Fruit fly (Drosophila melanogaster) whole organism, embryonic: ENCODE measurements around the gene CG43845.

ENCODE experiments used
- Atf-2 ChIP-seq: fragments of 200-800 bp; sonication (Bioruptor generic); optimal IDR thresholded peaks from 2 replicates; lab custom pipeline; 2016; ENCODE audit warnings: missing biosample characterization, missing genetic modification characterization
- Awh ChIP-seq: fragments of 200-800 bp; sonication (Bioruptor generic); IDR thresholded peaks from 2 replicates; pipeline ENCODE4, ENCODE4 v1.3.6; 2022; ENCODE audit warnings: missing biosample characterization, missing genetic modification characterization
- Bteb2 ChIP-seq: fragments of 200-800 bp; sonication (Bioruptor generic); optimal IDR thresholded peaks from 2 replicates; lab custom pipeline; 2016; ENCODE audit warnings: missing biosample characterization, missing genetic modification characterization
- CG10366 ChIP-seq: fragments of 200-800 bp; sonication (Bioruptor generic); IDR thresholded peaks from 2 replicates; pipeline ENCODE4 v1.3.6; 2022; ENCODE audit warnings: missing biosample characterization, missing genetic modification characterization
- CG11398 ChIP-seq: fragments of 200-800 bp; sonication (Bioruptor generic); optimal IDR thresholded peaks from 2 replicates; lab custom pipeline; 2016; ENCODE audit warnings: missing biosample characterization, missing genetic modification characterization
- CG11723 ChIP-seq: fragments of 200-800 bp; sonication (Bioruptor generic); optimal IDR thresholded peaks from 2 replicates; lab custom pipeline; 2017; ENCODE audit warnings: missing biosample characterization, mild to moderate bottlenecking, missing genetic modification characterization
- CG1233 ChIP-seq: fragments of 200-800 bp; sonication (Bioruptor generic); optimal IDR thresholded peaks from 4 replicates; lab custom pipeline; 2018; ENCODE audit warnings: missing biosample characterization, mild to moderate bottlenecking, missing genetic modification characterization
- CG12391 ChIP-seq: fragments of 200-800 bp; sonication (Bioruptor generic); optimal IDR thresholded peaks from 3 replicates; lab custom pipeline; 2018; ENCODE audit warnings: missing biosample characterization, mild to moderate bottlenecking, missing genetic modification characterization, moderate library complexity
- CG12744 ChIP-seq: fragments of 200-800 bp; sonication (Bioruptor generic); optimal IDR thresholded peaks from 2 replicates; lab custom pipeline; 2016; ENCODE audit warnings: missing biosample characterization, missing genetic modification characterization
- CG12769 ChIP-seq: fragments of 200-800 bp; sonication (Bioruptor generic); optimal IDR thresholded peaks from 2 replicates; lab custom pipeline; 2019; ENCODE audit warnings: missing biosample characterization, mild to moderate bottlenecking, missing genetic modification characterization, moderate library complexity
- CG13894 ChIP-seq: fragments of 200-800 bp; sonication (Bioruptor generic); optimal IDR thresholded peaks from 3 replicates; lab custom pipeline; 2018; ENCODE audit warnings: missing biosample characterization, mild to moderate bottlenecking, missing genetic modification characterization, moderate library complexity
- CG14667 ChIP-seq: fragments of 200-800 bp; sonication (Bioruptor generic); IDR thresholded peaks from 2 replicates; pipeline ENCODE4 v1.3.6; 2022; ENCODE audit warnings: missing biosample characterization, missing genetic modification characterization
- CG14710 ChIP-seq: fragments of 200-800 bp; sonication (Bioruptor generic); optimal IDR thresholded peaks from 3 replicates; lab custom pipeline; 2019; ENCODE audit warnings: missing biosample characterization, mild to moderate bottlenecking, missing genetic modification characterization, moderate library complexity
- CG1603 ChIP-seq: fragments of 200-800 bp; sonication (Bioruptor generic); optimal IDR thresholded peaks from 2 replicates; lab custom pipeline; 2019; ENCODE audit warnings: missing biosample characterization, mild to moderate bottlenecking, missing genetic modification characterization, moderate library complexity
- CG2116 ChIP-seq: fragments of 200-800 bp; sonication (Bioruptor generic); optimal IDR thresholded peaks from 3 replicates; lab custom pipeline; 2018; ENCODE audit warnings: missing biosample characterization, mild to moderate bottlenecking, missing genetic modification characterization
- CG2129 ChIP-seq: fragments of 200-800 bp; sonication (Bioruptor generic); IDR thresholded peaks from 2 replicates; pipeline ENCODE4 v1.3.6; 2022; ENCODE audit warnings: missing biosample characterization, missing genetic modification characterization; ENCODE audit not compliant: partially characterized antibody
- CG2889 ChIP-seq: fragments of 200-800 bp; sonication (Bioruptor generic); IDR thresholded peaks from 3 replicates; pipeline ENCODE4 v1.3.6; 2022; ENCODE audit warnings: missing biosample characterization, missing genetic modification characterization
- CG3281 ChIP-seq: fragments of 200-800 bp; sonication (Bioruptor generic); optimal IDR thresholded peaks from 3 replicates; lab custom pipeline; 2017; ENCODE audit warnings: missing biosample characterization, mild to moderate bottlenecking, missing genetic modification characterization
- CG42726 ChIP-seq: fragments of 200-800 bp; sonication (Bioruptor generic); IDR thresholded peaks from 2 replicates; pipeline ENCODE4 v1.3.6; 2022; ENCODE audit warnings: missing biosample characterization, missing genetic modification characterization; ENCODE audit not compliant: partially characterized antibody
- CG6683 ChIP-seq: fragments of 200-800 bp; sonication (Bioruptor generic); optimal IDR thresholded peaks from 2 replicates; lab custom pipeline; 2017; ENCODE audit warnings: missing biosample characterization, mild to moderate bottlenecking, missing genetic modification characterization, missing genetic modification reagents
- CG6765 ChIP-seq: fragments of 200-800 bp; sonication (Bioruptor generic); optimal IDR thresholded peaks from 3 replicates; lab custom pipeline; 2017; ENCODE audit warnings: missing biosample characterization, mild to moderate bottlenecking, missing genetic modification characterization
- CG7786 ChIP-seq: fragments of 200-800 bp; sonication (Bioruptor generic); optimal IDR thresholded peaks from 2 replicates; lab custom pipeline; 2016; ENCODE audit warnings: missing biosample characterization, missing genetic modification characterization
- CoRest ChIP-seq: fragments of 200-800 bp; sonication (Bioruptor generic); optimal IDR thresholded peaks from 3 replicates; lab custom pipeline; 2018; ENCODE audit warnings: missing biosample characterization, mild to moderate bottlenecking, missing genetic modification characterization, moderate library complexity
- Dll ChIP-seq: fragments of 200-800 bp; sonication (Bioruptor generic); IDR thresholded peaks from 4 replicates; pipeline ENCODE4 v1.3.6; 2022; ENCODE audit warnings: missing biosample characterization, missing genetic modification characterization; ENCODE audit not compliant: partially characterized antibody
- Fer3 ChIP-seq: fragments of 200-800 bp; sonication (Bioruptor generic); optimal IDR thresholded peaks from 2 replicates; lab custom pipeline; 2018; ENCODE audit warnings: missing biosample characterization, mild to moderate bottlenecking, missing genetic modification characterization, moderate library complexity
- HLH3B ChIP-seq: fragments of 200-800 bp; sonication (Bioruptor generic); IDR thresholded peaks from 2 replicates; pipeline ENCODE4 v1.3.6; 2022; ENCODE audit warnings: missing biosample characterization, missing genetic modification characterization
- HLH4C ChIP-seq: fragments of 200-800 bp; sonication (Bioruptor generic); IDR thresholded peaks from 3 replicates; pipeline ENCODE4 v1.3.6; 2022; ENCODE audit warnings: missing biosample characterization, missing genetic modification characterization; ENCODE audit not compliant: partially characterized antibody
- HLH54F ChIP-seq: fragments of 200-800 bp; sonication (Bioruptor generic); optimal IDR thresholded peaks from 3 replicates; lab custom pipeline; 2016; ENCODE audit warnings: missing biosample characterization, missing genetic modification characterization
- Hr3 ChIP-seq: fragments of 200-800 bp; sonication (Bioruptor generic); optimal IDR thresholded peaks from 3 replicates; lab custom pipeline; 2016; ENCODE audit warnings: missing biosample characterization, missing genetic modification characterization
- Hr78 ChIP-seq, 2 experiments: fragments of 200-800 bp in 1 of 2; fragments of >200 bp in 1 of 2; sonication (Bioruptor generic) in 1 of 2; optimal IDR thresholded peaks; 2 replicates each; lab custom pipeline; 2017 to 2019; ENCODE audit warnings: missing biosample characterization in 2 of 2, missing genetic modification characterization in 2 of 2, mild to moderate bottlenecking in 1 of 2, moderate library complexity in 1 of 2
- Ptx1 ChIP-seq: fragments of 200-800 bp; sonication (Bioruptor generic); IDR thresholded peaks from 2 replicates; pipeline ENCODE4 v1.3.6; 2022; ENCODE audit warnings: missing biosample characterization, missing genetic modification characterization
- Trl ChIP-seq, 3 experiments: fragments of >200 bp in 2 of 3; fragments of 200-800 bp in 1 of 3; sonication (Bioruptor generic) in 1 of 3; optimal IDR thresholded peaks; 2 replicates in 1 of 3; 3 replicates in 2 of 3; lab custom pipeline; 2016 to 2017; ENCODE audit warnings: missing biosample characterization in 1 of 3, missing genetic modification characterization in 1 of 3
- chif ChIP-seq, 2 experiments: fragments of 200-800 bp; sonication (Bioruptor generic); optimal IDR thresholded peaks; 3 replicates each; lab custom pipeline; 2016; ENCODE audit warnings: missing biosample characterization in 2 of 2, missing genetic modification characterization in 2 of 2
- danr ChIP-seq: fragments of 200-800 bp; sonication (Bioruptor generic); IDR thresholded peaks from 2 replicates; pipeline ENCODE4 v1.3.6; 2022; ENCODE audit warnings: missing biosample characterization, missing genetic modification characterization
- ewg ChIP-seq: fragments of 200-800 bp; sonication (Bioruptor generic); optimal IDR thresholded peaks from 3 replicates; lab custom pipeline; 2017; ENCODE audit warnings: mild to moderate bottlenecking, missing biosample characterization, missing genetic modification reagents, missing genetic modification characterization
- eyg ChIP-seq: fragments of 200-800 bp; sonication (Bioruptor generic); optimal IDR thresholded peaks from 3 replicates; lab custom pipeline; 2016; ENCODE audit warnings: missing biosample characterization, missing genetic modification characterization
- ftz-f1 ChIP-seq: fragments of 200-800 bp; sonication (Bioruptor generic); optimal IDR thresholded peaks from 2 replicates; lab custom pipeline; 2016; ENCODE audit warnings: missing biosample characterization, missing genetic modification characterization
- her ChIP-seq: fragments of 200-800 bp; sonication (Bioruptor generic); optimal IDR thresholded peaks from 2 replicates; lab custom pipeline; 2016; ENCODE audit warnings: missing biosample characterization, missing genetic modification characterization
- hth ChIP-seq: fragments of >200 bp; optimal IDR thresholded peaks from 2 replicates; lab custom pipeline; 2017; ENCODE audit warnings: inconsistent platforms
- jumu ChIP-seq: fragments of 200-800 bp; sonication (Bioruptor generic); optimal IDR thresholded peaks from 3 replicates; lab custom pipeline; 2016; ENCODE audit warnings: missing biosample characterization, missing genetic modification characterization
- kay ChIP-seq: fragments of 200-800 bp; sonication (Bioruptor generic); optimal IDR thresholded peaks from 2 replicates; lab custom pipeline; 2016; ENCODE audit warnings: missing biosample characterization, missing genetic modification characterization
- nmo ChIP-seq: fragments of 200-800 bp; sonication (Bioruptor generic); optimal IDR thresholded peaks from 2 replicates; lab custom pipeline; 2018; ENCODE audit warnings: missing biosample characterization, mild to moderate bottlenecking, missing genetic modification characterization, moderate library complexity
- otp ChIP-seq: fragments of 200-800 bp; sonication (Bioruptor generic); IDR thresholded peaks from 3 replicates; pipeline ENCODE4, ENCODE4 v1.3.6; 2022; ENCODE audit warnings: missing biosample characterization, missing genetic modification characterization
- peb ChIP-seq: fragments of 200-800 bp; sonication (Bioruptor generic); IDR thresholded peaks from 2 replicates; pipeline ENCODE4 v1.3.6; 2022; ENCODE audit warnings: missing biosample characterization, missing genetic modification characterization
- pho ChIP-seq: fragments of 200-800 bp; sonication (Bioruptor generic); optimal IDR thresholded peaks from 2 replicates; lab custom pipeline; 2016; ENCODE audit warnings: missing biosample characterization, missing genetic modification characterization
- phol ChIP-seq: fragments of 200-800 bp; sonication (Bioruptor generic); optimal IDR thresholded peaks from 3 replicates; lab custom pipeline; 2018; ENCODE audit warnings: missing biosample characterization, mild to moderate bottlenecking, missing genetic modification characterization, moderate library complexity
- pnt ChIP-seq: fragments of 200-800 bp; sonication (Bioruptor generic); optimal IDR thresholded peaks from 3 replicates; lab custom pipeline; 2016; ENCODE audit warnings: missing biosample characterization, missing genetic modification characterization
- twi ChIP-seq: fragments of 200-800 bp; optimal IDR thresholded peaks from 2 replicates; lab custom pipeline; 2019; ENCODE audit warnings: missing biosample characterization, mild to moderate bottlenecking, missing genetic modification characterization, moderate library complexity
- vnd ChIP-seq: fragments of 200-800 bp; sonication (Bioruptor generic); IDR thresholded peaks from 3 replicates; pipeline ENCODE4 v1.3.6; 2022; ENCODE audit warnings: missing biosample characterization, missing genetic modification characterization; ENCODE audit not compliant: partially characterized antibody

CG43845 gene

dm6 chr3R:5547464-5547943, 24.6 kb upstream of the CG43845 start, which contains the start of gene CG2519 (continued):
- no peak for TF ChIP-seq CoRest (tag; lab: Kevin White, UChicago)
- TF ChIP-seq Bteb2 (GFP tag; lab: Kevin White, UChicago) = peak; percentile 61
- peak; percentile 96 for TF ChIP-seq HLH4C (GFP tag; lab: Robert Waterston, UW)
- 0 out of 2 replicates have a peak, but pooled peaks have one; percentile 14 for TF ChIP-seq danr (GFP tag; lab: Robert Waterston, UW)
- peak; percentile 62 for TF ChIP-seq jumu (GFP tag; lab: Kevin White, UChicago)
- TF ChIP-seq CG13894 = no peak
- TF ChIP-seq Ptx1 (GFP tag; lab: Robert Waterston, UW) = peak; percentile 52; the same call in 1 of the 2 replicates
- TF ChIP-seq pnt (GFP tag; lab: Kevin White, UChicago) = peak; percentile 19
- TF ChIP-seq CG1603 (tag; lab: Kevin White, UChicago) = no peak
- TF ChIP-seq her (GFP tag; lab: Kevin White, UChicago) = peak; percentile 67
- no peak for TF ChIP-seq Hr78 (GFP tag; optimal IDR thresholded peaks at IDR 0.05; lab: Kevin White, UChicago)
- TF ChIP-seq otp (GFP tag; lab: Robert Waterston, UW) = 0 out of 3 replicates have a peak, but pooled peaks have one; percentile 6
- no peak for TF ChIP-seq peb (GFP tag; lab: Robert Waterston, UW)
- TF ChIP-seq CG12769 (tag; lab: Kevin White, UChicago) = peak; percentile 42
- TF ChIP-seq HLH3B = peak; percentile 55; the same call in 1 of the 2 replicates
- peak; percentile 15 for TF ChIP-seq Atf-2 (GFP tag; lab: Kevin White, UChicago)
- TF ChIP-seq CG3281 (GFP tag; lab: Kevin White, UChicago) = no peak
- TF ChIP-seq Awh (GFP tag; lab: Robert Waterston, UW) = 0 out of 2 replicates have a peak, but pooled peaks have one; percentile 9
- TF ChIP-seq CG11398 (GFP tag; lab: Kevin White, UChicago) = no peak
- peak; percentile 33 to 51 for TF ChIP-seq chif (GFP tag; optimal IDR thresholded peaks at IDR 0.05; lab: Kevin White, UChicago)
- TF ChIP-seq Hr3 (GFP tag; lab: Kevin White, UChicago) = peak; percentile 13
- peak; percentile 70 for TF ChIP-seq CG10366 (GFP tag; lab: Robert Waterston, UW)
- TF ChIP-seq hth (lab: Kevin White, UChicago) = no peak
- no peak for TF ChIP-seq CG6765
- TF ChIP-seq CG14710 (tag; lab: Kevin White, UChicago) = peak; percentile 82
- no peak for TF ChIP-seq CG2889
- TF ChIP-seq Trl (optimal IDR thresholded peaks at IDR 0.05; lab: Kevin White, UChicago) = no peak
- TF ChIP-seq Trl (GFP tag; optimal IDR thresholded peaks at IDR 0.05; lab: Kevin White, UChicago) = peak; percentile 61
- no peak for TF ChIP-seq nmo (GFP tag; lab: Kevin White, UChicago)
- no peak for TF ChIP-seq kay (GFP tag; lab: Kevin White, UChicago)
- no peak for TF ChIP-seq CG11723 (GFP tag; lab: Kevin White, UChicago)
- TF ChIP-seq phol = peak; percentile 65
- TF ChIP-seq CG42726 (GFP tag; lab: Robert Waterston, UW) = peak; percentile 94
- TF ChIP-seq ewg (GFP tag; lab: Kevin White, UChicago) = peak; percentile 73
- TF ChIP-seq CG7786 = peak; percentile 58
- TF ChIP-seq CG14667 (GFP tag; lab: Robert Waterston, UW) = peak; percentile 14; the same call in 1 of the 2 replicates
- peak; percentile 89 for TF ChIP-seq Dll (GFP tag; lab: Robert Waterston, UW)
- TF ChIP-seq pho (GFP tag; lab: Kevin White, UChicago) = peak; percentile 77
- no peak for TF ChIP-seq Fer3 (tag; lab: Kevin White, UChicago)
- no peak for TF ChIP-seq CG12391 (tag; lab: Kevin White, UChicago)
- TF ChIP-seq eyg (GFP tag; lab: Kevin White, UChicago) = peak; percentile 35
- TF ChIP-seq vnd = peak; percentile 88
- TF ChIP-seq CG2129 = peak; percentile 82
- peak; percentile 87 for TF ChIP-seq CG2116 (GFP tag; lab: Kevin White, UChicago)
- TF ChIP-seq CG6683 (GFP tag; lab: Kevin White, UChicago) = peak; percentile 15
- no peak for TF ChIP-seq twi
- TF ChIP-seq ftz-f1 (GFP tag; lab: Kevin White, UChicago) = peak; percentile 81
- no peak for TF ChIP-seq CG1233 (GFP tag; lab: Kevin White, UChicago)
- no peak for TF ChIP-seq CG12744 (GFP tag; lab: Kevin White, UChicago)
- TF ChIP-seq HLH54F (GFP tag; lab: Kevin White, UChicago) = peak; percentile 69
